Fruit fly (Drosophila melanogaster): Measurements from ENCODE around the gene lmgA.

lmgA gene

dm6 chr2L:8574947-8575346, 46.5 kb upstream of the lmgA start (continued):
- TF ChIP-seq Max (GFP tag; optimal IDR thresholded peaks at IDR 0.05) = peak; percentile 78
- no peak for TF ChIP-seq Dip3 (GFP tag; optimal IDR thresholded peaks at IDR 0.05)
- TF ChIP-seq CG15696 (tag; optimal IDR thresholded peaks at IDR 0.05) = peak; percentile 77
- TF ChIP-seq jigr1 (GFP tag; IDR thresholded peaks at IDR 0.05) = peak; percentile 76; the same call in 2 of the 3 replicates
- TF ChIP-seq eyg (GFP tag; optimal IDR thresholded peaks at IDR 0.05) = no peak
- peak; percentile 57 for TF ChIP-seq run (tag; optimal IDR thresholded peaks at IDR 0.05)
- TF ChIP-seq CG14710 (tag; optimal IDR thresholded peaks at IDR 0.05) = peak; percentile 87
- peak; percentile 89 for TF ChIP-seq CG10959 (GFP tag; IDR thresholded peaks at IDR 0.05)
- peak; percentile 84 for TF ChIP-seq wor (GFP tag; IDR thresholded peaks at IDR 0.05)
- TF ChIP-seq ash1 (GFP tag; optimal IDR thresholded peaks at IDR 0.05) = no peak
- peak; percentile 64 for TF ChIP-seq wek (GFP tag; optimal IDR thresholded peaks at IDR 0.05)
- TF ChIP-seq CG9215 (GFP tag; IDR thresholded peaks at IDR 0.05) = peak; percentile 47; the same call in 1 of the 2 replicates
- TF ChIP-seq sens (GFP tag) = peak; percentile 96
- peak; percentile 38 for TF ChIP-seq scrt (GFP tag; optimal IDR thresholded peaks at IDR 0.05)
- peak; percentile 52 for TF ChIP-seq CG15073 (GFP tag; optimal IDR thresholded peaks at IDR 0.05)
- TF ChIP-seq peb (GFP tag; IDR thresholded peaks at IDR 0.05) = peak; percentile 86
- peak; percentile 80 for TF ChIP-seq CG7372 (GFP tag; IDR thresholded peaks at IDR 0.05)
- TF ChIP-seq CoRest (tag; optimal IDR thresholded peaks at IDR 0.05) = peak; percentile 84
- TF ChIP-seq CG17568 (GFP tag; optimal IDR thresholded peaks at IDR 0.05) = peak; percentile 80
- peak; percentile 38 for TF ChIP-seq CTCF (GFP tag; optimal IDR thresholded peaks at IDR 0.05)
- peak; percentile 87 for TF ChIP-seq croc (GFP tag; conservative IDR thresholded peaks at IDR 0.05)
- no peak for TF ChIP-seq CG13624 (GFP tag; optimal IDR thresholded peaks at IDR 0.05)
- no peak for TF ChIP-seq inv (GFP tag; IDR thresholded peaks at IDR 0.05; ENCODE audit: partially characterized antibody)
- no peak for TF ChIP-seq Dfd (GFP tag; optimal IDR thresholded peaks at IDR 0.05)
- peak; percentile 13 for TF ChIP-seq CG9797 (GFP tag; optimal IDR thresholded peaks at IDR 0.05)
- no peak for TF ChIP-seq pros (GFP tag; optimal IDR thresholded peaks at IDR 0.05)
- TF ChIP-seq HHEX (GFP tag; optimal IDR thresholded peaks at IDR 0.05) = peak; percentile 80
- TF ChIP-seq Lhr (GFP tag; optimal IDR thresholded peaks at IDR 0.05) = peak; percentile 65
- TF ChIP-seq ttk (GFP tag; IDR thresholded peaks at IDR 0.05) = peak; percentile 87
- TF ChIP-seq Awh (GFP tag; IDR thresholded peaks at IDR 0.05) = peak; percentile 93
- peak; percentile 90 for TF ChIP-seq CG6254 (GFP tag; optimal IDR thresholded peaks at IDR 0.05)
- TF ChIP-seq lola (GFP tag; optimal IDR thresholded peaks at IDR 0.05) = peak in 1 of 3 experiments; percentile 87
- no peak for TF ChIP-seq CG3995 (GFP tag; optimal IDR thresholded peaks at IDR 0.05)
- TF ChIP-seq CG6683 (GFP tag; optimal IDR thresholded peaks at IDR 0.05) = peak; percentile 49
- peak; percentile 26 for TF ChIP-seq Ets97D (GFP tag; optimal IDR thresholded peaks at IDR 0.05)
- TF ChIP-seq Antp (GFP tag; optimal IDR thresholded peaks at IDR 0.05) = peak; percentile 25
- TF ChIP-seq Sin3A (optimal IDR thresholded peaks at IDR 0.05) = no peak
- TF ChIP-seq hth (optimal IDR thresholded peaks at IDR 0.05) = no peak
- TF ChIP-seq slou (GFP tag; optimal IDR thresholded peaks at IDR 0.05) = peak; percentile 42
- no peak for TF ChIP-seq mam (GFP tag; optimal IDR thresholded peaks at IDR 0.05)
- peak; percentile 27 for TF ChIP-seq jumu (GFP tag; optimal IDR thresholded peaks at IDR 0.05)
- TF ChIP-seq Fer2 (tag; optimal IDR thresholded peaks at IDR 0.05) = no peak
- peak; percentile 96 for TF ChIP-seq CG17328 (GFP tag; IDR thresholded peaks at IDR 0.05)
- TF ChIP-seq CG7928 (GFP tag; optimal IDR thresholded peaks at IDR 0.05) = no peak
- TF ChIP-seq CG6654 (GFP tag; optimal IDR thresholded peaks at IDR 0.05) = peak; percentile 71
- TF ChIP-seq Dbx (GFP tag; IDR thresholded peaks at IDR 0.05) = no peak
- TF ChIP-seq fd64A (GFP tag; optimal IDR thresholded peaks at IDR 0.05) = peak; percentile 73
- no peak for TF ChIP-seq hkb (optimal IDR thresholded peaks at IDR 0.05)
- TF ChIP-seq hkb (GFP tag; IDR thresholded peaks at IDR 0.05) = peak; percentile 93
- TF ChIP-seq E2f1 (GFP tag; IDR thresholded peaks at IDR 0.05) = peak; percentile 88
- peak; percentile 26 for TF ChIP-seq CG10565 (GFP tag; optimal IDR thresholded peaks at IDR 0.05)
- TF ChIP-seq tap (tag; optimal IDR thresholded peaks at IDR 0.05) = peak; percentile 87
- TF ChIP-seq CG31388 (GFP tag; optimal IDR thresholded peaks at IDR 0.05) = peak; percentile 27
